Worm (Caenorhabditis elegans) whole organism, young adult: ENCODE results near the gene spin-2.

ENCODE experiments used
- Y53G8AR.9 ChIP-seq: fragments of 200-800 bp; sonication (Bioruptor generic); conservative IDR thresholded peaks from 2 replicates; pipeline ENCODE4 v1.3.6; 2022; ENCODE audit warnings: missing genetic modification reagents, missing genetic modification characterization, missing compliant biosample characterization
- attf-3 ChIP-seq: fragments of 200-800 bp; sonication (Bioruptor generic); conservative IDR thresholded peaks from 2 replicates; pipeline ENCODE4 v1.3.6; 2022; ENCODE audit warnings: missing genetic modification reagents, missing genetic modification characterization, missing compliant biosample characterization
- dpff-1 ChIP-seq: sonication (generic microtip); optimal IDR thresholded peaks from 2 replicates; lab custom pipeline; 2017; ENCODE audit warnings: mild to moderate bottlenecking, missing genetic modification characterization, missing compliant biosample characterization
- dpl-1 ChIP-seq: fragments of 150-350 bp; optimal IDR thresholded peaks from 2 replicates; lab custom pipeline; 2014; ENCODE audit warnings: missing biosample characterization, missing genetic modification reagents, missing genetic modification characterization
- ekl-4 ChIP-seq: fragments of 200-800 bp; sonication (Bioruptor generic); IDR thresholded peaks from 2 replicates; pipeline ENCODE4 v1.3.6; 2022; ENCODE audit warnings: missing genetic modification reagents, missing genetic modification characterization, missing compliant biosample characterization
- let-607 ChIP-seq, 2 experiments: fragments of 200-800 bp in 1 of 2; sonication (Bioruptor generic) in 1 of 2; sonication (generic microtip) in 1 of 2; optimal IDR thresholded peaks; 2 replicates each; lab custom pipeline; 2016 to 2018; ENCODE audit warnings: mild to moderate bottlenecking in 2 of 2, missing compliant biosample characterization in 2 of 2, missing genetic modification characterization in 2 of 2, moderate library complexity in 2 of 2, missing genotype in 1 of 2
- madf-3 ChIP-seq: fragments of 200-800 bp; sonication (Bioruptor generic); IDR thresholded peaks from 2 replicates; pipeline ENCODE4 v1.3.6; 2022; ENCODE audit warnings: missing genetic modification reagents, missing genetic modification characterization, missing compliant biosample characterization

DNA sequence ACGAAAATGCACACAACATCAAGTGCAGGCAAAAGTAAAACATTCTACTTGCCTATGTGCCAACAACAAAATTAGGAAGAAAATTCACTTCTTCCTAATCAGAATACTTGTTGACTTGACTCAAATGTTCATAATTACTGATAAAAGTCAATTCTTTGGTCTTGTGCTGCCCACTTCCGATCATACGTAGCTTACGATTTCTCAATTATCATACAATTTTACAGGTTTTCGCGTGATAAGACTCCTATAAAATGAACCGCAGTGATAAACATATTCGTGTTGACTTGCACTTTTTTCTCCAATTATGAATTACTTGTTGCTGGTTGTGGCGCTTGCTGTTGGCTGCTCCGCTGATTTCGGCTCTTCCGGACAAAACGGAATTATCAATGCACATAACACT is 29.4 kb upstream of the spin-2 start, which contains the start of gene scl-2:
- TF ChIP-seq Y53G8AR.9, result no peak
- no peak for TF ChIP-seq madf-3 (GFP tag; lab: Robert Waterston, UW)
- TF ChIP-seq attf-3 (GFP tag; lab: Robert Waterston, UW), result no peak
- TF ChIP-seq let-607 (tag; optimal IDR thresholded peaks at IDR 0.05; lab: Kevin White, UChicago), result no peak
- no peak for TF ChIP-seq ekl-4 (GFP tag; lab: Robert Waterston, UW)
- TF ChIP-seq dpl-1 (GFP tag; lab: Kevin White, UChicago), result no peak
- TF ChIP-seq dpff-1 (tag; lab: Kevin White, UChicago), result no peak
